Worm (Caenorhabditis elegans): ENCODE measurements around the gene R03H10.5.

ce11 chrII:4203729-4204184, 33.3 kb upstream of the R03H10.5 start, which contains the start of gene mth-1:
- no peak for TF ChIP-seq hmbx-1 (tag; optimal IDR thresholded peaks at IDR 0.05)
- TF ChIP-seq sea-1 (GFP tag; conservative IDR thresholded peaks at IDR 0.05), result no peak
- TF ChIP-seq ama-1 (optimal IDR thresholded peaks at IDR 0.05), result no peak
- no peak for TF ChIP-seq flt-1 (GFP tag; IDR thresholded peaks at IDR 0.05)
- no peak for TF ChIP-seq aly-1 (tag; optimal IDR thresholded peaks at IDR 0.05)
- TF ChIP-seq ets-7 (tag; optimal IDR thresholded peaks at IDR 0.05), result no peak
- TF ChIP-seq tbx-37 (GFP tag; conservative IDR thresholded peaks at IDR 0.05), result no peak
- no peak for TF ChIP-seq scrt-1 (GFP tag; IDR thresholded peaks at IDR 0.05)
- no peak for TF ChIP-seq tbx-11 (GFP tag; IDR thresholded peaks at IDR 0.05)
- TF ChIP-seq ceh-13 (GFP tag; optimal IDR thresholded peaks at IDR 0.05), result no peak
- TF ChIP-seq B0310.2 (tag; optimal IDR thresholded peaks at IDR 0.05), result no peak
- TF ChIP-seq hmg-4 (GFP tag; optimal IDR thresholded peaks at IDR 0.05), result no peak
- no peak for TF ChIP-seq F13C5.2 (tag; optimal IDR thresholded peaks at IDR 0.05)
- no peak for TF ChIP-seq hnd-1 (tag; optimal IDR thresholded peaks at IDR 0.05)
